Worm (Caenorhabditis elegans): ENCODE data around the gene K01A2.4.

K01A2.4 gene

ce11 chrII:285627-286550 is 21.4 kb upstream of the K01A2.4 start, which contains the start of gene B0432.10 (continued):
- TF ChIP-seq daf-16 (GFP tag; optimal IDR thresholded peaks at IDR 0.05) (no peak), daf-16 (tag; optimal IDR thresholded peaks at IDR 0.05) (peak; percentile 45), snpc-4 (tag; optimal IDR thresholded peaks at IDR 0.05) (no peak), T20F7.1 (GFP tag; optimal IDR thresholded peaks at IDR 0.05) (peak; percentile 85), lir-3 (tag; optimal IDR thresholded peaks at IDR 0.05) (no peak), egl-27 (tag; optimal IDR thresholded peaks at IDR 0.05) (no peak), F49E8.2 (tag; optimal IDR thresholded peaks at IDR 0.05; ENCODE audit: borderline replicate concordance) (no peak), cey-2 (tag; optimal IDR thresholded peaks at IDR 0.05; ENCODE audit: borderline replicate concordance, insufficient read depth) (no peak), nhr-11 (tag; optimal IDR thresholded peaks at IDR 0.05) (peak; percentile 25), lin-38 (GFP tag; IDR thresholded peaks at IDR 0.05) (peak; percentile 86), snpc-1.2 (GFP tag; IDR thresholded peaks at IDR 0.05) (no peak), lsy-2 (tag; optimal IDR thresholded peaks at IDR 0.05) (peak in 1 of 2 experiments; percentile 91), Y5F2A.4 (GFP tag; optimal IDR thresholded peaks at IDR 0.05) (no peak), duxl-1 (tag; optimal IDR thresholded peaks at IDR 0.05; ENCODE audit: poor library complexity) (peak; percentile 61), nhr-76 (tag; optimal IDR thresholded peaks at IDR 0.05) (no peak), lin-13 (GFP tag; optimal IDR thresholded peaks at IDR 0.05) (peak; percentile 62), nhr-28 (tag; optimal IDR thresholded peaks at IDR 0.05) (peak; percentile 57), ceh-20 (GFP tag; IDR thresholded peaks at IDR 0.05) (peak; percentile 62; the same call in 1 of the 2 replicates), ces-1 (GFP tag; optimal IDR thresholded peaks at IDR 0.05) (no peak), lin-29 (GFP tag; IDR thresholded peaks at IDR 0.05) (no peak), unc-62 (GFP tag; optimal IDR thresholded peaks at IDR 0.05 in 1 of 2) (peak in 1 of 2 experiments; percentile 77), unc-62 (tag; optimal IDR thresholded peaks at IDR 0.05) (no peak), rbr-2 (tag; optimal IDR thresholded peaks at IDR 0.05) (peak; percentile 64), hlh-11 (tag; optimal IDR thresholded peaks at IDR 0.05) (peak; percentile 64), lin-1 (GFP tag; IDR thresholded peaks at IDR 0.05) (no peak), mes-2 (tag; optimal IDR thresholded peaks at IDR 0.05; ENCODE audit: poor library complexity, severe bottlenecking) (peak; percentile 91), pha-4 (GFP tag; IDR thresholded peaks at IDR 0.05) (peak; percentile 51; the same call in 1 of the 2 replicates), pha-4 (tag; optimal IDR thresholded peaks at IDR 0.05) (peak; percentile 92), nhr-25 (tag; optimal IDR thresholded peaks at IDR 0.05; ENCODE audit: borderline replicate concordance, insufficient read depth) (no peak), hmg-1.1 (GFP tag; IDR thresholded peaks at IDR 0.05) (peak; percentile 42; the same call in 1 of the 2 replicates)

DNA sequence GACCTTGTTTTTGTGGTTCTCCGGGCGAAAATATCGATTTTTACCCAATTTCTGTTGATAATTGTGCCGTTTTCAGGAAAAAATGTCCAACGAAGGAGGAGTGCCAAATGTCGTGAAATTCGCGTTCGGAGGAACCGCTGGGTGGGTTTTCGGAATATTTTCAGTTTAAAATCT is 20.8 kb upstream of the K01A2.4 start, which contains the start of gene misc-1:
misc-1 (plus strand) TSS at position 75 of the 174 bp plus-strand sequence.
- TF ChIP-seq snpc-1.2 (GFP tag; IDR thresholded peaks at IDR 0.05): no peak
- no peak for TF ChIP-seq ces-1 (GFP tag; optimal IDR thresholded peaks at IDR 0.05)
- no peak for TF ChIP-seq daf-16 (GFP tag; optimal IDR thresholded peaks at IDR 0.05)
- TF ChIP-seq daf-16 (tag; optimal IDR thresholded peaks at IDR 0.05): no peak
- TF ChIP-seq unc-62 (GFP tag; optimal IDR thresholded peaks at IDR 0.05 in 1 of 2): no peak
- no peak for TF ChIP-seq unc-62 (tag; optimal IDR thresholded peaks at IDR 0.05)
- no peak for TF ChIP-seq zip-11 (GFP tag; IDR thresholded peaks at IDR 0.05)
- no peak for TF ChIP-seq nhr-6 (tag; optimal IDR thresholded peaks at IDR 0.05)

DNA sequence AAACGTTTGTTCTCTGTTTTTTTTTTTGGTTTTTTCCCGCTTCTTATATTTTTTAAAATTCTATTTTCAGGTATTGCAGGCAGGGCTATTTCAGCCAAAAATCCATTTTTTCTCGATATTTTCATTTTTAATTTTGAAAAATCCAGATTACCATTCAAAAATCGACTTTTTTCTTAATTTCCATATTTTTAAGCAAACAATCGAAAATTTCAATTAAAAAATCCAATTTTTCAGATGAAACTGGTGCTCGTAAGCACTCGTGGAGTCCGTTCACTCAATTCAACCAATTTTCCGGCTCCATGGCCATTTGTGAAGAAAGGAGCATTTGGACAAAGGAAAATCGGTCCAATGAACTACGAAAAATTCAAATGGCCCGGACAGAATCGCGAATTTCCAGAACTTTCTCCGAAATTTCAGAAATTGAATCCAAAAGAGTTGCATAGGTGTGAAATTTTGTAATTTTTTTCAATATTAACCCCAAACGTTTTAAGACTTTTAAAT is 18.5 kb upstream of the K01A2.4 start, which contains the start of gene mrpl-41:
mrpl-41 (plus strand) TSS at position 235 of the 501 bp plus-strand sequence.
- no peak for TF ChIP-seq F49E8.2 (tag; optimal IDR thresholded peaks at IDR 0.05; ENCODE audit: borderline replicate concordance)
- TF ChIP-seq sdz-12 (GFP tag; optimal IDR thresholded peaks at IDR 0.05): peak; percentile 23
- TF ChIP-seq nhr-42 (GFP tag; IDR thresholded peaks at IDR 0.05): peak; percentile 61; the same call in 1 of the 2 replicates
- peak; percentile 46; the same call in 1 of the 2 replicates for TF ChIP-seq T26A8.4 (GFP tag; IDR thresholded peaks at IDR 0.05)
- TF ChIP-seq nhr-11 (tag; optimal IDR thresholded peaks at IDR 0.05): no peak
- TF ChIP-seq snpc-1.2 (GFP tag; IDR thresholded peaks at IDR 0.05): 0 out of 2 replicates have a peak, but pooled peaks have one; percentile 14
